Worm (Caenorhabditis elegans) whole organism, early embryonic: ENCODE results near the gene abts-3.

Experiments
- aly-1 ChIP-seq: sonication (generic microtip); optimal IDR thresholded peaks from 2 replicates; lab custom pipeline; 2016; ENCODE audit warnings: missing genetic modification characterization, missing compliant biosample characterization
- ama-1 ChIP-seq: fragments of 150-350 bp; optimal IDR thresholded peaks from 2 replicates; lab custom pipeline; 2014
- ceh-13 ChIP-seq: fragments of 200-800 bp; sonication (Bioruptor generic); optimal IDR thresholded peaks from 2 replicates; lab custom pipeline; 2018; ENCODE audit warnings: mild to moderate bottlenecking, missing genetic modification characterization, missing compliant biosample characterization
- flt-1 ChIP-seq: fragments of 200-800 bp; sonication (Bioruptor generic); IDR thresholded peaks from 2 replicates; pipeline ENCODE4 v1.3.6; 2022; ENCODE audit warnings: missing genetic modification characterization, missing compliant biosample characterization

- TF ChIP-seq ceh-13, result no peak
- TF ChIP-seq flt-1 (GFP tag; lab: Robert Waterston, UW), result no peak
- TF ChIP-seq aly-1 (tag; lab: Kevin White, UChicago), result no peak
- no peak for TF ChIP-seq ama-1 (lab: Kevin White, UChicago)
Observed at ce11 chrII:6175027-6175426, 42.3 kb downstream of the abts-3 start.
